Fruit fly (Drosophila melanogaster) whole organism, prepupa: ENCODE data around the gene CG42489.
A peak's percentile ranks its signal among the peaks of the same experiment; 100 is the strongest.

Experiments used
- Blimp-1 ChIP-seq: fragments of 200-800 bp; sonication (Bioruptor generic); optimal IDR thresholded peaks from 3 replicates; lab custom pipeline; 2017; ENCODE audit warnings: missing biosample characterization, missing genetic modification characterization, mild to moderate bottlenecking, moderate library complexity, missing genetic modification reagents
- CG10631 ChIP-seq: fragments of 200-800 bp; sonication (Bioruptor generic); optimal IDR thresholded peaks from 2 replicates; lab custom pipeline; 2016; ENCODE audit warnings: missing biosample characterization, missing genetic modification characterization
- CG10669 ChIP-seq: fragments of 200-800 bp; sonication (Bioruptor generic); optimal IDR thresholded peaks from 3 replicates; lab custom pipeline; 2018; ENCODE audit warnings: missing biosample characterization, mild to moderate bottlenecking, missing genetic modification characterization, moderate library complexity
- CG11294 ChIP-seq: fragments of 200-800 bp; sonication (Bioruptor generic); IDR thresholded peaks from 2 replicates; pipeline ENCODE4 v1.3.6; 2022; ENCODE audit warnings: missing biosample characterization, missing genetic modification characterization
- CG11762 ChIP-seq: fragments of 200-800 bp; sonication (Bioruptor generic); optimal IDR thresholded peaks from 3 replicates; lab custom pipeline; 2016; ENCODE audit warnings: missing biosample characterization, missing genetic modification characterization; ENCODE audit not compliant: insufficient read depth
- CG11902 ChIP-seq: fragments of 200-800 bp; sonication (Bioruptor generic); optimal IDR thresholded peaks from 3 replicates; lab custom pipeline; 2016; ENCODE audit warnings: missing biosample characterization, missing genetic modification characterization
- CG15336 ChIP-seq: fragments of 200-800 bp; sonication (Bioruptor generic); IDR thresholded peaks from 2 replicates; pipeline ENCODE4 v1.3.6; 2022; ENCODE audit warnings: missing biosample characterization, missing genetic modification characterization
- CG1621 ChIP-seq: fragments of 200-800 bp; sonication (Bioruptor generic); optimal IDR thresholded peaks from 3 replicates; lab custom pipeline; 2018; ENCODE audit warnings: missing biosample characterization, mild to moderate bottlenecking, missing genetic modification characterization
- CG3032 ChIP-seq: fragments of 200-800 bp; optimal IDR thresholded peaks from 2 replicates; lab custom pipeline; 2019; ENCODE audit warnings: missing biosample characterization, mild to moderate bottlenecking, missing genetic modification characterization, moderate library complexity
- CG31627 ChIP-seq: fragments of 200-800 bp; sonication (Bioruptor generic); optimal IDR thresholded peaks from 3 replicates; lab custom pipeline; 2016; ENCODE audit warnings: missing biosample characterization, missing genetic modification characterization
- CG32006 ChIP-seq: fragments of 200-800 bp; sonication (Bioruptor generic); optimal IDR thresholded peaks from 3 replicates; lab custom pipeline; 2017; ENCODE audit warnings: missing biosample characterization, mild to moderate bottlenecking, missing genetic modification characterization
- CG34406 ChIP-seq: fragments of 200-800 bp; sonication (Bioruptor generic); optimal IDR thresholded peaks from 3 replicates; lab custom pipeline; 2016; ENCODE audit warnings: missing biosample characterization, missing genetic modification characterization
- CG3919 ChIP-seq: fragments of 200-800 bp; sonication (Bioruptor generic); optimal IDR thresholded peaks from 3 replicates; lab custom pipeline; 2016; ENCODE audit warnings: missing biosample characterization, missing genetic modification characterization
- CG4318 ChIP-seq: fragments of 200-800 bp; sonication (Bioruptor generic); optimal IDR thresholded peaks from 3 replicates; lab custom pipeline; 2017; ENCODE audit warnings: missing biosample characterization, mild to moderate bottlenecking, missing genetic modification characterization
- CG6163 ChIP-seq: fragments of 200-800 bp; sonication (Bioruptor generic); IDR thresholded peaks from 3 replicates; pipeline ENCODE4 v1.3.6; 2022; ENCODE audit warnings: missing biosample characterization, missing genetic modification characterization
- CG6276 ChIP-seq: fragments of 200-800 bp; sonication (Bioruptor generic); optimal IDR thresholded peaks from 2 replicates; lab custom pipeline; 2017; ENCODE audit warnings: missing biosample characterization, mild to moderate bottlenecking, missing genetic modification characterization
- CG6792 ChIP-seq: fragments of 200-800 bp; sonication (Bioruptor generic); optimal IDR thresholded peaks from 3 replicates; lab custom pipeline; 2016; ENCODE audit warnings: missing biosample characterization, missing genetic modification characterization
- CG6808 ChIP-seq: fragments of 200-800 bp; sonication (Bioruptor generic); optimal IDR thresholded peaks from 3 replicates; lab custom pipeline; 2017; ENCODE audit warnings: missing biosample characterization, missing genetic modification characterization, mild to moderate bottlenecking, moderate library complexity, missing genetic modification reagents
- CG6854 ChIP-seq: fragments of 200-800 bp; sonication (Bioruptor generic); optimal IDR thresholded peaks from 2 replicates; lab custom pipeline; 2017; ENCODE audit warnings: missing biosample characterization, mild to moderate bottlenecking, missing genetic modification characterization
- CG7368 ChIP-seq: fragments of 200-800 bp; sonication (Bioruptor generic); optimal IDR thresholded peaks from 3 replicates; lab custom pipeline; 2016; ENCODE audit warnings: missing biosample characterization, missing genetic modification characterization
- CG8119 ChIP-seq: fragments of 200-800 bp; sonication (Bioruptor generic); IDR thresholded peaks from 3 replicates; pipeline ENCODE4 v1.3.6; 2022; ENCODE audit warnings: missing biosample characterization, missing genetic modification characterization
- CG8319 ChIP-seq: fragments of 200-800 bp; sonication (Bioruptor generic); optimal IDR thresholded peaks from 3 replicates; lab custom pipeline; 2016; ENCODE audit warnings: missing biosample characterization, missing genetic modification characterization
- CG8632 ChIP-seq: fragments of 200-800 bp; sonication (Bioruptor generic); optimal IDR thresholded peaks from 3 replicates; lab custom pipeline; 2016; ENCODE audit warnings: missing biosample characterization, missing genetic modification characterization
- CG9139 ChIP-seq: fragments of 200-800 bp; sonication (Bioruptor generic); optimal IDR thresholded peaks from 3 replicates; lab custom pipeline; 2017; ENCODE audit warnings: missing biosample characterization, mild to moderate bottlenecking, missing genetic modification characterization
- Eip78C ChIP-seq: fragments of 200-800 bp; sonication (Bioruptor generic); peaks from one replicate; lab custom pipeline; 2016; ENCODE audit warnings: missing biosample characterization, missing genetic modification characterization
- Eip93F ChIP-seq: fragments of 200-800 bp; sonication (Bioruptor generic); optimal IDR thresholded peaks from 2 replicates; lab custom pipeline; 2016; ENCODE audit warnings: missing biosample characterization, mild to moderate bottlenecking, missing genetic modification characterization
- Gug ChIP-seq: fragments of 200-800 bp; sonication (Bioruptor generic); IDR thresholded peaks from 2 replicates; pipeline ENCODE4 v1.3.6; 2022; ENCODE audit warnings: missing biosample characterization, missing genetic modification characterization
- Hr39 ChIP-seq: fragments of 200-800 bp; sonication (Bioruptor generic); optimal IDR thresholded peaks from 2 replicates; lab custom pipeline; 2016; ENCODE audit warnings: missing biosample characterization, missing genetic modification characterization
- Hr4 ChIP-seq: fragments of 200-800 bp; sonication (Bioruptor generic); optimal IDR thresholded peaks from 3 replicates; lab custom pipeline; 2016; ENCODE audit warnings: missing biosample characterization, missing genetic modification characterization
- Lpt ChIP-seq: fragments of 200-800 bp; sonication (Bioruptor generic); optimal IDR thresholded peaks from 3 replicates; lab custom pipeline; 2016; ENCODE audit warnings: missing biosample characterization, missing genetic modification characterization
- Met ChIP-seq: fragments of 200-800 bp; sonication (Bioruptor generic); optimal IDR thresholded peaks from 3 replicates; lab custom pipeline; 2016; ENCODE audit warnings: missing biosample characterization, missing genetic modification characterization
- OdsH ChIP-seq: fragments of 200-800 bp; sonication (Bioruptor generic); optimal IDR thresholded peaks from 3 replicates; lab custom pipeline; 2016; ENCODE audit warnings: missing biosample characterization, missing genetic modification characterization
- Sox102F ChIP-seq: fragments of 200-800 bp; sonication (Bioruptor generic); optimal IDR thresholded peaks from 2 replicates; lab custom pipeline; 2016; ENCODE audit warnings: missing biosample characterization, mild to moderate bottlenecking, missing genetic modification characterization
- achi ChIP-seq: fragments of 200-800 bp; sonication (Bioruptor generic); optimal IDR thresholded peaks from 3 replicates; lab custom pipeline; 2016; ENCODE audit warnings: missing biosample characterization, missing genetic modification characterization
- dac ChIP-seq: fragments of 200-800 bp; sonication (Bioruptor generic); optimal IDR thresholded peaks from 2 replicates; lab custom pipeline; 2017; ENCODE audit warnings: missing biosample characterization, mild to moderate bottlenecking, missing genetic modification characterization
- eg ChIP-seq: fragments of 200-800 bp; sonication (Bioruptor generic); IDR thresholded peaks from 3 replicates; pipeline ENCODE4 v1.3.6; 2022; ENCODE audit warnings: missing biosample characterization, missing genetic modification characterization
- esn ChIP-seq: fragments of 200-800 bp; sonication (Bioruptor generic); optimal IDR thresholded peaks from 2 replicates; lab custom pipeline; 2016; ENCODE audit warnings: missing biosample characterization, mild to moderate bottlenecking, missing genetic modification characterization, moderate library complexity
- fd59A ChIP-seq: fragments of 200-800 bp; sonication (Bioruptor generic); optimal IDR thresholded peaks from 2 replicates; lab custom pipeline; 2017; ENCODE audit warnings: missing biosample characterization, mild to moderate bottlenecking, missing genetic modification characterization, missing genetic modification reagents
- fkh ChIP-seq: fragments of 200-800 bp; sonication (Bioruptor generic); optimal IDR thresholded peaks from 3 replicates; lab custom pipeline; 2017; ENCODE audit warnings: missing biosample characterization, mild to moderate bottlenecking, missing genetic modification characterization, moderate library complexity
- lz ChIP-seq: fragments of 200-800 bp; sonication (Bioruptor generic); optimal IDR thresholded peaks from 3 replicates; lab custom pipeline; 2016; ENCODE audit warnings: missing biosample characterization, missing genetic modification characterization
- pdm3 ChIP-seq: fragments of 200-800 bp; sonication (Bioruptor generic); optimal IDR thresholded peaks from 3 replicates; lab custom pipeline; 2016; ENCODE audit warnings: missing biosample characterization, missing genetic modification characterization
- salr ChIP-seq, 2 experiments: fragments of 200-800 bp; sonication (Bioruptor generic); optimal IDR thresholded peaks; 3 replicates each; lab custom pipeline; 2016 to 2018; ENCODE audit warnings: missing biosample characterization in 2 of 2, missing genetic modification characterization in 2 of 2, mild to moderate bottlenecking in 1 of 2
- ss ChIP-seq, 2 experiments: fragments of 200-800 bp; sonication (Bioruptor generic); optimal IDR thresholded peaks; 2 replicates in 1 of 2; 3 replicates in 1 of 2; lab custom pipeline; 2017 to 2018; ENCODE audit warnings: mild to moderate bottlenecking in 2 of 2, missing biosample characterization in 2 of 2, missing genetic modification characterization in 2 of 2, moderate library complexity in 1 of 2
- svp ChIP-seq: fragments of 200-800 bp; sonication (Bioruptor generic); peaks from one replicate; lab custom pipeline; 2016; ENCODE audit warnings: missing biosample characterization, missing genetic modification characterization

The CG42489 gene

dm6 chr3R:8659907-8660660 is 5.5 kb upstream of the CG42489 start (continued):
- no peak for TF ChIP-seq CG8119 (GFP tag; lab: Robert Waterston, UW)
- TF ChIP-seq CG31627 (GFP tag; lab: Kevin White, UChicago) = peak; percentile 7
- TF ChIP-seq CG34406 = no peak
- TF ChIP-seq esn = no peak
- peak; percentile 27 for TF ChIP-seq CG6854 (GFP tag; lab: Kevin White, UChicago)
- TF ChIP-seq Sox102F (GFP tag; lab: Kevin White, UChicago) = no peak
- TF ChIP-seq Gug (GFP tag; lab: Robert Waterston, UW) = no peak
- peak; percentile 36 for TF ChIP-seq CG3919 (GFP tag; lab: Kevin White, UChicago)
- TF ChIP-seq eg = 0 out of 3 replicates have a peak, but pooled peaks have one; percentile 31
- no peak for TF ChIP-seq dac (GFP tag; lab: Kevin White, UChicago)
- peak; percentile 24 for TF ChIP-seq CG6808 (GFP tag; lab: Kevin White, UChicago)
- no peak for TF ChIP-seq Eip93F (GFP tag; lab: Kevin White, UChicago)
- TF ChIP-seq CG1621 (tag; lab: Kevin White, UChicago) = peak; percentile 99
- TF ChIP-seq CG6163 (GFP tag; lab: Robert Waterston, UW) = peak; percentile 52
- no peak for TF ChIP-seq CG6276 (GFP tag; lab: Kevin White, UChicago)
- TF ChIP-seq OdsH = no peak
- no peak for TF ChIP-seq fd59A (GFP tag; lab: Kevin White, UChicago)
- TF ChIP-seq CG11902 (GFP tag; lab: Kevin White, UChicago) = no peak
- TF ChIP-seq CG7368 (GFP tag; lab: Kevin White, UChicago) = peak; percentile 9
- TF ChIP-seq CG11294 (GFP tag; lab: Robert Waterston, UW) = no peak
- TF ChIP-seq svp (GFP tag; lab: Kevin White, UChicago) = peak; percentile 69
- no peak for TF ChIP-seq ss (GFP tag; optimal IDR thresholded peaks at IDR 0.05; lab: Kevin White, UChicago)
- no peak for TF ChIP-seq CG10631 (GFP tag; lab: Kevin White, UChicago)
- peak; percentile 29 for TF ChIP-seq Eip78C (GFP tag; lab: Kevin White, UChicago)
- TF ChIP-seq CG15336 (GFP tag; lab: Robert Waterston, UW) = no peak; the same call in 1 of the 2 replicates
- no peak for TF ChIP-seq Hr39
- no peak for TF ChIP-seq CG10669 (GFP tag; lab: Kevin White, UChicago)
- no peak for TF ChIP-seq CG4318 (GFP tag; lab: Kevin White, UChicago)
- TF ChIP-seq fkh (GFP tag; lab: Kevin White, UChicago) = no peak
- TF ChIP-seq CG3032 (tag; lab: Kevin White, UChicago) = peak; percentile 29
- TF ChIP-seq Hr4 (GFP tag; lab: Kevin White, UChicago) = no peak
- TF ChIP-seq CG6792 (GFP tag; lab: Kevin White, UChicago) = no peak
- no peak for TF ChIP-seq pdm3 (GFP tag; lab: Kevin White, UChicago)
- TF ChIP-seq Met (GFP tag; lab: Kevin White, UChicago) = no peak
- TF ChIP-seq CG9139 (GFP tag; lab: Kevin White, UChicago) = no peak
- TF ChIP-seq CG32006 (GFP tag; lab: Kevin White, UChicago) = no peak
- peak; percentile 51 for TF ChIP-seq achi (GFP tag; lab: Kevin White, UChicago)

dm6 chr3R:8659200-8659897 is 4.8 kb upstream of the CG42489 start:
- TF ChIP-seq fkh (GFP tag; lab: Kevin White, UChicago) (peak; percentile 29), CG6854 (GFP tag; lab: Kevin White, UChicago) (peak; percentile 40), Blimp-1 (GFP tag; lab: Kevin White, UChicago) (peak; percentile 45), CG8319 (GFP tag; lab: Kevin White, UChicago) (peak; percentile 12), CG1621 (tag; lab: Kevin White, UChicago) (no peak), CG34406 (peak; percentile 47), CG3032 (tag; lab: Kevin White, UChicago) (peak; percentile 21), CG7368 (GFP tag; lab: Kevin White, UChicago) (peak; percentile 45), CG32006 (GFP tag; lab: Kevin White, UChicago) (peak; percentile 73), CG15336 (GFP tag; lab: Robert Waterston, UW) (peak; percentile 54; the same call in 1 of the 2 replicates), Hr39 (peak; percentile 67), fd59A (GFP tag; lab: Kevin White, UChicago) (peak; percentile 5), CG8632 (GFP tag; lab: Kevin White, UChicago) (peak; percentile 48), Lpt (peak; percentile 62), salr (GFP tag; optimal IDR thresholded peaks at IDR 0.05; lab: Kevin White, UChicago) (peak in 1 of 2 experiments; percentile 38), CG4318 (GFP tag; lab: Kevin White, UChicago) (peak; percentile 41), CG11762 (peak; percentile 49), CG6276 (GFP tag; lab: Kevin White, UChicago) (no peak), pdm3 (GFP tag; lab: Kevin White, UChicago) (peak; percentile 61), Eip78C (GFP tag; lab: Kevin White, UChicago) (peak; percentile 92), lz (GFP tag; lab: Kevin White, UChicago) (peak; percentile 59), CG10631 (GFP tag; lab: Kevin White, UChicago) (peak; percentile 55), dac (GFP tag; lab: Kevin White, UChicago) (peak; percentile 7), Met (GFP tag; lab: Kevin White, UChicago) (peak; percentile 74), CG6163 (GFP tag; lab: Robert Waterston, UW) (peak; percentile 73; the same call in 2 of the 3 replicates)
